Worm (Caenorhabditis elegans) whole organism, L2 larva: ENCODE measurements around the gene rfc-3.

Experiments used
- R02D3.7 ChIP-seq: fragments of 150-350 bp; optimal IDR thresholded peaks from 2 replicates; lab custom pipeline; 2014; ENCODE audit warnings: missing biosample characterization, missing genetic modification characterization
- Y55F3AM.14 ChIP-seq: fragments of 200-800 bp; sonication (Bioruptor generic); optimal IDR thresholded peaks from 2 replicates; lab custom pipeline; 2018; ENCODE audit warnings: mild to moderate bottlenecking, missing genetic modification characterization, missing compliant biosample characterization
- aly-2 ChIP-seq: fragments of 150-350 bp; optimal IDR thresholded peaks from 2 replicates; lab custom pipeline; 2014; ENCODE audit warnings: missing biosample characterization, missing genetic modification characterization
- ama-1 ChIP-seq: fragments of 150-350 bp; optimal IDR thresholded peaks from 2 replicates; lab custom pipeline; 2018; ENCODE audit warnings: inconsistent platforms
- blmp-1 ChIP-seq: sonication (generic microtip); optimal IDR thresholded peaks from 2 replicates; lab custom pipeline; 2017; ENCODE audit warnings: missing genetic modification characterization, mild to moderate bottlenecking, missing compliant biosample characterization, antibody characterized with exemption, moderate library complexity; ENCODE audit not compliant: insufficient read depth
- ceh-16 ChIP-seq: fragments of 150-350 bp; optimal IDR thresholded peaks from 2 replicates; lab custom pipeline; 2014; ENCODE audit warnings: missing biosample characterization, missing genetic modification characterization
- ceh-82 ChIP-seq: fragments of 150-350 bp; optimal IDR thresholded peaks from 2 replicates; lab custom pipeline; 2014; ENCODE audit warnings: missing biosample characterization, missing genetic modification characterization
- dmd-4 ChIP-seq: sonication (generic microtip); optimal IDR thresholded peaks from 2 replicates; lab custom pipeline; 2017; ENCODE audit warnings: missing biosample characterization, missing genetic modification characterization
- elt-1 ChIP-seq: fragments of 150-350 bp; optimal IDR thresholded peaks from 2 replicates; lab custom pipeline; 2014; ENCODE audit warnings: missing biosample characterization, missing genetic modification characterization
- sem-4 ChIP-seq: fragments of 150-350 bp; optimal IDR thresholded peaks from 2 replicates; lab custom pipeline; 2014; ENCODE audit warnings: missing biosample characterization, missing genetic modification reagents, missing genetic modification characterization
- skn-1 ChIP-seq: sonication (generic microtip); optimal IDR thresholded peaks from 2 replicates; lab custom pipeline; 2017; ENCODE audit warnings: missing biosample characterization, missing genetic modification characterization
- zag-1 ChIP-seq: fragments of 150-350 bp; optimal IDR thresholded peaks from 2 replicates; lab custom pipeline; 2014; ENCODE audit warnings: missing biosample characterization, missing genetic modification characterization
- ztf-11 ChIP-seq: sonication (generic microtip); optimal IDR thresholded peaks from 2 replicates; lab custom pipeline; 2017; ENCODE audit warnings: missing biosample characterization, missing genetic modification characterization
- ztf-4 ChIP-seq: fragments of 150-350 bp; optimal IDR thresholded peaks from 2 replicates; lab custom pipeline; 2014; ENCODE audit warnings: missing biosample characterization, missing genetic modification characterization

DNA sequence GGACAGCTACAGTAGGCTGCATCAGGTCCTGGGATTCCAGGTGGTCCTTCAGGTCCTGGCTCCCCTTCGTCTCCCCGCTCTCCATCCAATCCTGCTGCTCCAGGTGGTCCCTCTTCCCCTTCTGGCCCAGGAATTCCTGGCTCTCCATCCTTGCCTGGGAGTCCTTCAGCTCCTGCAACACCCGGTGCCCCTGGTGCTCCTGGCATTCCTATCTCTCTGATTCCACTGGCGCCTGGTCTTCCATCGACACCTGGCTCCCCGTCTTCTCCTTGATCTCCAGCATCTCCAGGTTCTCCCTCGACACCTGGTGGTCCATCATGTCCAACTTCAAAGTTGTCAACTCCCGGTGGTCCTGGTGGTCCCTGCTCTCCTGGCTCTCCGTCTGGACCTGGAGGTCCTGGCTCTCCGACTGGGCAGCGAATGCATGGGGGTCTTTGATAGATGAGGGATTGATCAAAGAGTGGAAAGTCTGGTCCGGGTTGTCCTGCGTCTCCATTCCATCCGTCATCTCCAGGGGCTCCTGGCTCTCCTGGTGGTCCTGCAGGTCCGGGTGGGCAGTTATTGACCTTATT is 5.8 kb upstream of the rfc-3 start:
- no peak for TF ChIP-seq sem-4
- TF ChIP-seq zag-1 (tag; lab: Kevin White, UChicago), result no peak
- no peak for TF ChIP-seq ceh-16
- TF ChIP-seq R02D3.7 (tag; lab: Kevin White, UChicago), result no peak
- no peak for TF ChIP-seq blmp-1 (tag; lab: Kevin White, UChicago)
- TF ChIP-seq elt-1 (tag; lab: Kevin White, UChicago), result no peak
- no peak for TF ChIP-seq aly-2 (tag; lab: Kevin White, UChicago)
- no peak for TF ChIP-seq ceh-82 (tag; lab: Kevin White, UChicago)
- TF ChIP-seq dmd-4 (tag; lab: Kevin White, UChicago), result no peak
- TF ChIP-seq skn-1, result no peak
- no peak for TF ChIP-seq ztf-11
- no peak for TF ChIP-seq Y55F3AM.14 (GFP tag; lab: Kevin White, UChicago)
- TF ChIP-seq ztf-4 (tag; lab: Kevin White, UChicago), result no peak
- no peak for TF ChIP-seq ama-1 (lab: Kevin White, UChicago)
